Worm (Caenorhabditis elegans) whole organism, L3 larva: ENCODE measurements around the gene srx-114.

Experiments used
- ZK546.5 ChIP-seq: sonication (generic microtip); optimal IDR thresholded peaks from 2 replicates; lab custom pipeline; 2017; ENCODE audit warnings: missing biosample characterization, missing genetic modification characterization
- aly-2 ChIP-seq: fragments of 150-350 bp; optimal IDR thresholded peaks from 2 replicates; lab custom pipeline; 2014; ENCODE audit warnings: missing biosample characterization, missing genetic modification characterization
- ama-1 ChIP-seq: fragments of 150-350 bp; optimal IDR thresholded peaks from 2 replicates; lab custom pipeline; 2018
- ceh-16 ChIP-seq: sonication (generic microtip); optimal IDR thresholded peaks from 2 replicates; lab custom pipeline; 2017; ENCODE audit warnings: missing biosample characterization, missing genetic modification characterization
- ceh-28 ChIP-seq: fragments of 150-350 bp; optimal IDR thresholded peaks from 2 replicates; lab custom pipeline; 2014; ENCODE audit warnings: missing biosample characterization, missing genetic modification reagents, missing genetic modification characterization
- egl-27 ChIP-seq: sonication (generic microtip); optimal IDR thresholded peaks from 4 replicates; lab custom pipeline; 2017; ENCODE audit warnings: missing biosample characterization, missing genetic modification reagents, missing genetic modification characterization
- egl-5 ChIP-seq: fragments of 150-350 bp; optimal IDR thresholded peaks from 2 replicates; lab custom pipeline; 2017; ENCODE audit warnings: missing biosample characterization, missing genetic modification reagents, missing genetic modification characterization, inconsistent platforms
- elt-1 ChIP-seq: fragments of 150-350 bp; optimal IDR thresholded peaks from 2 replicates; lab custom pipeline; 2014; ENCODE audit warnings: missing biosample characterization, missing genetic modification characterization
- elt-2 ChIP-seq: sonication (generic microtip); optimal IDR thresholded peaks from 2 replicates; lab custom pipeline; 2016; ENCODE audit warnings: missing genetic modification reagents, mild to moderate bottlenecking, missing genetic modification characterization, missing compliant biosample characterization
- elt-3 ChIP-seq, 3 experiments: fragments of 150-350 bp in 1 of 3; sonication (generic microtip) in 2 of 3; optimal IDR thresholded peaks; 2 replicates in 2 of 3; 4 replicates in 1 of 3; lab custom pipeline; 2014 to 2017; ENCODE audit warnings: missing biosample characterization in 3 of 3, missing genetic modification characterization in 3 of 3
- eor-1 ChIP-seq, 2 experiments: fragments of 150-350 bp; optimal IDR thresholded peaks; 2 replicates each; lab custom pipeline; 2014 to 2018; ENCODE audit warnings: missing biosample characterization in 2 of 2, missing genetic modification characterization in 2 of 2
- fkh-10 ChIP-seq: sonication (generic microtip); optimal IDR thresholded peaks from 2 replicates; lab custom pipeline; 2017; ENCODE audit warnings: missing biosample characterization, missing genetic modification reagents, missing genetic modification characterization
- fkh-2 ChIP-seq: fragments of 150-350 bp; optimal IDR thresholded peaks from 2 replicates; lab custom pipeline; 2014; ENCODE audit warnings: missing biosample characterization, missing genetic modification reagents, missing genetic modification characterization
- fos-1 ChIP-seq: fragments of 150-350 bp; optimal IDR thresholded peaks from 2 replicates; lab custom pipeline; 2014; ENCODE audit warnings: missing biosample characterization, missing genetic modification characterization
- hmg-11 ChIP-seq: sonication (generic microtip); optimal IDR thresholded peaks from 2 replicates; lab custom pipeline; 2016; ENCODE audit warnings: missing genetic modification characterization, missing compliant biosample characterization
- jun-1 ChIP-seq: fragments of 150-350 bp; optimal IDR thresholded peaks from 2 replicates; lab custom pipeline; 2014; ENCODE audit warnings: missing biosample characterization, missing genetic modification reagents, missing genetic modification characterization
- lin-15B ChIP-seq: fragments of 150-350 bp; optimal IDR thresholded peaks from 2 replicates; lab custom pipeline; 2014; ENCODE audit warnings: missing biosample characterization, missing genetic modification characterization
- lsy-12 ChIP-seq: sonication (generic microtip); optimal IDR thresholded peaks from 2 replicates; lab custom pipeline; 2016; ENCODE audit warnings: mild to moderate bottlenecking, missing genetic modification characterization, missing compliant biosample characterization
- nfya-1 ChIP-seq: sonication (generic microtip); optimal IDR thresholded peaks from 2 replicates; lab custom pipeline; 2017; ENCODE audit warnings: missing genetic modification characterization, mild to moderate bottlenecking, missing compliant biosample characterization, antibody characterized with exemption, moderate library complexity; ENCODE audit not compliant: insufficient read depth
- nhr-11 ChIP-seq: fragments of 150-350 bp; optimal IDR thresholded peaks from 2 replicates; lab custom pipeline; 2014; ENCODE audit warnings: missing biosample characterization, missing genetic modification characterization
- nhr-23 ChIP-seq: fragments of 150-350 bp; optimal IDR thresholded peaks from 2 replicates; lab custom pipeline; 2014; ENCODE audit warnings: missing biosample characterization, missing genetic modification reagents, missing genetic modification characterization
- nhr-237 ChIP-seq: fragments of 150-350 bp; optimal IDR thresholded peaks from 2 replicates; lab custom pipeline; 2014; ENCODE audit warnings: missing biosample characterization, missing genetic modification characterization
- nhr-25 ChIP-seq: sonication (generic microtip); optimal IDR thresholded peaks from 2 replicates; lab custom pipeline; 2017; ENCODE audit warnings: missing biosample characterization, missing genetic modification characterization
- nhr-28 ChIP-seq: fragments of 150-350 bp; optimal IDR thresholded peaks from 2 replicates; lab custom pipeline; 2014; ENCODE audit warnings: missing biosample characterization, missing genetic modification characterization
- nhr-43 ChIP-seq: sonication (generic microtip); optimal IDR thresholded peaks from 2 replicates; lab custom pipeline; 2016; ENCODE audit warnings: mild to moderate bottlenecking, missing genetic modification characterization, missing compliant biosample characterization; ENCODE audit not compliant: poor library complexity, severe bottlenecking
- nhr-67 ChIP-seq: fragments of 150-350 bp; optimal IDR thresholded peaks from 2 replicates; lab custom pipeline; 2014; ENCODE audit warnings: missing biosample characterization, missing genetic modification characterization
- nhr-76 ChIP-seq: fragments of 150-350 bp; sonication (generic microtip); optimal IDR thresholded peaks from 5 replicates; lab custom pipeline; 2014; ENCODE audit warnings: missing biosample characterization, missing genetic modification characterization
- nhr-77 ChIP-seq: fragments of 150-350 bp; optimal IDR thresholded peaks from 2 replicates; lab custom pipeline; 2014; ENCODE audit warnings: missing biosample characterization, missing genetic modification characterization
- pha-4 ChIP-seq: fragments of 150-350 bp; optimal IDR thresholded peaks from 2 replicates; lab custom pipeline; 2014; ENCODE audit warnings: missing biosample characterization, missing genetic modification reagents, missing genetic modification characterization
- pqm-1 ChIP-seq: fragments of 150-350 bp; optimal IDR thresholded peaks from 2 replicates; lab custom pipeline; 2017; ENCODE audit warnings: missing biosample characterization, missing genetic modification characterization, inconsistent platforms
- sea-2 ChIP-seq: fragments of 150-350 bp; sonication (generic microtip); optimal IDR thresholded peaks from 4 replicates; lab custom pipeline; 2014; ENCODE audit warnings: missing biosample characterization, missing genetic modification reagents, missing genetic modification characterization
- skn-1 ChIP-seq: fragments of 150-350 bp; optimal IDR thresholded peaks from 2 replicates; lab custom pipeline; 2014; ENCODE audit warnings: missing biosample characterization, missing genetic modification characterization
- snpc-4 ChIP-seq: fragments of 150-350 bp; optimal IDR thresholded peaks from 2 replicates; lab custom pipeline; 2014; ENCODE audit warnings: missing biosample characterization, missing genetic modification characterization
- tbx-2 ChIP-seq: sonication (generic microtip); optimal IDR thresholded peaks from 2 replicates; lab custom pipeline; 2016; ENCODE audit warnings: mild to moderate bottlenecking, missing genetic modification characterization, missing compliant biosample characterization
- unc-39 ChIP-seq: sonication (generic microtip); optimal IDR thresholded peaks from 4 replicates; lab custom pipeline; 2017; ENCODE audit warnings: missing biosample characterization, missing genetic modification characterization
- unc-62 ChIP-seq: fragments of 150-350 bp; sonication (generic microtip); optimal IDR thresholded peaks from 4 replicates; lab custom pipeline; 2014; ENCODE audit warnings: missing biosample characterization, missing genetic modification reagents, missing genetic modification characterization
- ztf-11 ChIP-seq: fragments of 150-350 bp; optimal IDR thresholded peaks from 2 replicates; lab custom pipeline; 2014; ENCODE audit warnings: missing biosample characterization, missing genetic modification characterization
- ztf-4 ChIP-seq: fragments of 150-350 bp; optimal IDR thresholded peaks from 2 replicates; lab custom pipeline; 2014; ENCODE audit warnings: missing biosample characterization, missing genetic modification characterization

Gene srx-114

ce11 chrII:5449620-5450019 is 16.7 kb upstream of the srx-114 start:
- TF ChIP-seq skn-1 (tag; lab: Kevin White, UChicago) (no peak), nhr-23 (no peak), tbx-2 (no peak), ZK546.5 (tag; lab: Kevin White, UChicago) (no peak), nhr-28 (no peak), nhr-25 (tag; lab: Kevin White, UChicago) (peak; percentile 18), ceh-16 (tag; lab: Kevin White, UChicago) (no peak), eor-1 (tag; optimal IDR thresholded peaks at IDR 0.05; lab: Kevin White, UChicago) (no peak)

- TF ChIP-seq nfya-1 (tag; lab: Kevin White, UChicago) (no peak), fos-1 (no peak), snpc-4 (no peak), egl-5 (tag; lab: Kevin White, UChicago) (peak; percentile 84), ama-1 (no peak)
These were observed 16.2 kb upstream of the srx-114 start for ce11 chrII:5449219-5449618.

ce11 chrII:5447381-5447780 is 14.4 kb upstream of the srx-114 start, which contains the start of gene cex-1:
cex-1 (plus strand) TSS chrII:5447681.
- TF ChIP-seq nhr-28 (no peak), elt-1 (tag; lab: Kevin White, UChicago) (no peak), lin-15B (tag; lab: Kevin White, UChicago) (no peak), nhr-25 (tag; lab: Kevin White, UChicago) (no peak), snpc-4 (no peak), nhr-77 (tag; lab: Kevin White, UChicago) (no peak), nhr-76 (tag; lab: Kevin White, UChicago) (no peak), egl-5 (tag; lab: Kevin White, UChicago) (no peak), lsy-12 (tag; lab: Kevin White, UChicago) (no peak), pha-4 (tag; lab: Kevin White, UChicago) (no peak), pqm-1 (tag; lab: Kevin White, UChicago) (no peak), unc-62 (GFP tag; lab: Kevin White, UChicago) (no peak), nhr-43 (tag; lab: Kevin White, UChicago) (no peak), tbx-2 (no peak), elt-3 (tag; optimal IDR thresholded peaks at IDR 0.05; lab: Kevin White, UChicago) (no peak), unc-39 (no peak), fkh-2 (tag; lab: Kevin White, UChicago) (no peak), ztf-11 (tag; lab: Kevin White, UChicago) (no peak)

- TF ChIP-seq fkh-10 (GFP tag; lab: Kevin White, UChicago) = no peak
- TF ChIP-seq elt-2 = no peak
- TF ChIP-seq skn-1 (tag; lab: Kevin White, UChicago) = no peak
- no peak for TF ChIP-seq unc-39
- no peak for TF ChIP-seq nhr-237 (tag; lab: Kevin White, UChicago)
- no peak for TF ChIP-seq nhr-23
- no peak for TF ChIP-seq ztf-11 (tag; lab: Kevin White, UChicago)
- TF ChIP-seq jun-1 = no peak
These were observed 13.5 kb upstream of the srx-114 start, which contains the start of gene nmr-1 for ce11 chrII:5446506-5446905. nmr-1 (minus strand) TSS chrII:5446606.

ce11 chrII:5437586-5437985 is 4.6 kb upstream of the srx-114 start, which contains the start of gene F07F6.1:
F07F6.1 (plus strand) TSS chrII:5437886.
- TF ChIP-seq fkh-10 (GFP tag; lab: Kevin White, UChicago) (no peak), nhr-67 (tag; lab: Kevin White, UChicago) (no peak), ama-1 (no peak), nhr-25 (tag; lab: Kevin White, UChicago) (no peak), nhr-77 (tag; lab: Kevin White, UChicago) (no peak), elt-1 (tag; lab: Kevin White, UChicago) (no peak), ztf-4 (no peak), elt-2 (no peak), nhr-11 (tag; lab: Kevin White, UChicago) (no peak), ceh-28 (no peak), lin-15B (tag; lab: Kevin White, UChicago) (no peak), egl-5 (tag; lab: Kevin White, UChicago) (no peak), sea-2 (GFP tag; lab: Kevin White, UChicago) (no peak), nhr-43 (tag; lab: Kevin White, UChicago) (no peak), nhr-28 (no peak), egl-27 (tag; lab: Kevin White, UChicago) (no peak), nfya-1 (tag; lab: Kevin White, UChicago) (no peak), hmg-11 (no peak), aly-2 (tag; lab: Kevin White, UChicago) (no peak)
